Worm (Caenorhabditis elegans) whole organism, young adult: ENCODE results near the gene F20D12.12.
"Not testable (repeated sequence)": the region's sequence is repeated elsewhere in the genome, so short reads cannot be mapped to it uniquely, and the experiment has no call there.

Source experiments
- B0336.3 ChIP-seq: fragments of 200-800 bp; sonication (Bioruptor generic); IDR thresholded peaks from 2 replicates; pipeline ENCODE4 v1.3.6; 2022; ENCODE audit warnings: missing genetic modification characterization, missing compliant biosample characterization
- C06A6.2 ChIP-seq: fragments of 200-800 bp; sonication (Bioruptor generic); conservative IDR thresholded peaks from 2 replicates; pipeline ENCODE4 v1.3.6; 2022; ENCODE audit warnings: missing genetic modification characterization, missing compliant biosample characterization
- C17E4.6 ChIP-seq: fragments of 200-800 bp; sonication (Bioruptor generic); IDR thresholded peaks from 2 replicates; pipeline ENCODE4 v1.3.6; 2022; ENCODE audit warnings: missing genetic modification reagents, missing genetic modification characterization, missing compliant biosample characterization
- D2030.7 ChIP-seq: fragments of 200-800 bp; sonication (Bioruptor generic); IDR thresholded peaks from 2 replicates; pipeline ENCODE4 v1.3.6; 2022; ENCODE audit warnings: missing genetic modification reagents, missing genetic modification characterization, missing compliant biosample characterization
- F33H1.4 ChIP-seq: fragments of 200-800 bp; sonication (Bioruptor generic); IDR thresholded peaks from 2 replicates; pipeline ENCODE4 v1.3.6; 2022; ENCODE audit warnings: missing genetic modification reagents, missing genetic modification characterization, missing compliant biosample characterization
- F37B4.10 ChIP-seq: fragments of 200-800 bp; sonication (Bioruptor generic); IDR thresholded peaks from 2 replicates; pipeline ENCODE4 v1.3.6; 2022; ENCODE audit warnings: missing genetic modification characterization, missing compliant biosample characterization
- F49E8.2 ChIP-seq: sonication (generic microtip); optimal IDR thresholded peaks from 3 replicates; lab custom pipeline; 2017; ENCODE audit warnings: missing genetic modification characterization, mild to moderate bottlenecking, missing compliant biosample characterization, antibody characterized with exemption, moderate library complexity; ENCODE audit not compliant: insufficient read depth
- K11D2.4 ChIP-seq: fragments of 200-800 bp; sonication (Bioruptor generic); IDR thresholded peaks from 2 replicates; pipeline ENCODE4 v1.3.6; 2022; ENCODE audit warnings: missing genetic modification reagents, missing genetic modification characterization, missing compliant biosample characterization
- K12H6.12 ChIP-seq: fragments of 200-800 bp; sonication (Bioruptor generic); optimal IDR thresholded peaks from 2 replicates; lab custom pipeline; 2018; ENCODE audit warnings: mild to moderate bottlenecking, missing genetic modification characterization, missing compliant biosample characterization
- Y53F4B.3 ChIP-seq: fragments of 200-800 bp; sonication (Bioruptor generic); IDR thresholded peaks from 2 replicates; pipeline ENCODE4 v1.3.6; 2022; ENCODE audit warnings: missing genetic modification reagents, missing genetic modification characterization, missing compliant biosample characterization
- Y53G8AR.9 ChIP-seq: fragments of 200-800 bp; sonication (Bioruptor generic); conservative IDR thresholded peaks from 2 replicates; pipeline ENCODE4 v1.3.6; 2022; ENCODE audit warnings: missing genetic modification reagents, missing genetic modification characterization, missing compliant biosample characterization
- Y67H2A.10 ChIP-seq: fragments of 200-800 bp; sonication (Bioruptor generic); conservative IDR thresholded peaks from 2 replicates; pipeline ENCODE4 v1.3.6; 2022; ENCODE audit warnings: missing genetic modification reagents, missing genetic modification characterization, missing compliant biosample characterization
- Y95B8A.8 ChIP-seq: fragments of 200-800 bp; sonication (Bioruptor generic); IDR thresholded peaks from 2 replicates; pipeline ENCODE4 v1.3.6; 2022; ENCODE audit warnings: missing genetic modification reagents, missing genetic modification characterization, missing compliant biosample characterization
- ZK185.1 ChIP-seq: sonication (generic microtip); optimal IDR thresholded peaks from 2 replicates; lab custom pipeline; 2016; ENCODE audit warnings: mild to moderate bottlenecking, missing genetic modification characterization, missing compliant biosample characterization; ENCODE audit not compliant: poor library complexity, severe bottlenecking
- aptf-2 ChIP-seq: fragments of 200-800 bp; sonication (Bioruptor generic); conservative IDR thresholded peaks from 2 replicates; pipeline ENCODE4 v1.3.6; 2022; ENCODE audit warnings: missing genetic modification reagents, missing genetic modification characterization, missing compliant biosample characterization
- athp-1 ChIP-seq: sonication (generic microtip); optimal IDR thresholded peaks from 2 replicates; lab custom pipeline; 2017; ENCODE audit warnings: mild to moderate bottlenecking, missing genetic modification characterization, missing compliant biosample characterization
- attf-5 ChIP-seq: fragments of 200-800 bp; sonication (Bioruptor generic); optimal IDR thresholded peaks from 2 replicates; lab custom pipeline; 2018; ENCODE audit warnings: mild to moderate bottlenecking, missing genetic modification characterization, missing compliant biosample characterization
- attf-6 ChIP-seq: fragments of 200-800 bp; sonication (Bioruptor generic); IDR thresholded peaks from 2 replicates; pipeline ENCODE4 v1.3.6; 2022; ENCODE audit warnings: missing genetic modification reagents, missing genetic modification characterization, missing compliant biosample characterization
- ceh-100 ChIP-seq: fragments of 200-800 bp; sonication (Bioruptor generic); IDR thresholded peaks from 2 replicates; pipeline ENCODE4 v1.3.6; 2022; ENCODE audit warnings: missing genetic modification reagents, missing genetic modification characterization, missing compliant biosample characterization
- ceh-27 ChIP-seq: fragments of 200-800 bp; sonication (Bioruptor generic); optimal IDR thresholded peaks from 2 replicates; lab custom pipeline; 2018; ENCODE audit warnings: mild to moderate bottlenecking, missing genetic modification characterization, moderate library complexity, missing compliant biosample characterization
- ceh-40 ChIP-seq: fragments of 200-800 bp; sonication (Bioruptor generic); IDR thresholded peaks from 2 replicates; pipeline ENCODE4 v1.3.6; 2022; ENCODE audit warnings: missing genetic modification characterization, missing compliant biosample characterization
- dpl-1 ChIP-seq: fragments of 150-350 bp; optimal IDR thresholded peaks from 2 replicates; lab custom pipeline; 2014; ENCODE audit warnings: missing biosample characterization, missing genetic modification reagents, missing genetic modification characterization
- egl-44 ChIP-seq: fragments of 200-800 bp; sonication (Bioruptor generic); IDR thresholded peaks from 2 replicates; pipeline ENCODE4 v1.3.6; 2022; ENCODE audit warnings: missing genetic modification reagents, missing genetic modification characterization, missing compliant biosample characterization
- hmg-1.2 ChIP-seq: fragments of 200-800 bp; sonication (Bioruptor generic); IDR thresholded peaks from 2 replicates; pipeline ENCODE4 v1.3.6; 2022; ENCODE audit warnings: missing genetic modification reagents, missing genetic modification characterization, missing compliant biosample characterization
- hmg-20 ChIP-seq: fragments of 200-800 bp; sonication (Bioruptor generic); IDR thresholded peaks from 2 replicates; pipeline ENCODE4 v1.3.6; 2022; ENCODE audit warnings: missing genetic modification reagents, missing genetic modification characterization, missing compliant biosample characterization
- hsf-1 ChIP-seq: fragments of 200-800 bp; sonication (Bioruptor generic); IDR thresholded peaks from 2 replicates; pipeline ENCODE4 v1.3.6; 2022; ENCODE audit warnings: missing genetic modification reagents, missing genetic modification characterization, missing compliant biosample characterization
- let-526 ChIP-seq: fragments of 200-800 bp; sonication (Bioruptor generic); IDR thresholded peaks from 2 replicates; pipeline ENCODE4 v1.3.6; 2022; ENCODE audit warnings: missing genetic modification reagents, missing genetic modification characterization, missing compliant biosample characterization
- let-607 ChIP-seq, 2 experiments: fragments of 200-800 bp in 1 of 2; sonication (Bioruptor generic) in 1 of 2; sonication (generic microtip) in 1 of 2; optimal IDR thresholded peaks; 2 replicates each; lab custom pipeline; 2016 to 2018; ENCODE audit warnings: mild to moderate bottlenecking in 2 of 2, missing compliant biosample characterization in 2 of 2, missing genetic modification characterization in 2 of 2, moderate library complexity in 2 of 2, missing genotype in 1 of 2
- lin-26 ChIP-seq: fragments of 200-800 bp; sonication (Bioruptor generic); IDR thresholded peaks from 2 replicates; pipeline ENCODE4 v1.3.6; 2022; ENCODE audit warnings: missing genetic modification reagents, missing genetic modification characterization, missing compliant biosample characterization
- lin-35 ChIP-seq, 3 experiments: fragments of 150-350 bp in 2 of 3; sonication (generic microtip) in 1 of 3; optimal IDR thresholded peaks; 2 replicates each; lab custom pipeline; 2014 to 2018; ENCODE audit warnings: missing biosample characterization in 3 of 3, missing genetic modification characterization in 3 of 3, missing genetic modification reagents in 3 of 3
- lir-1 ChIP-seq: fragments of 200-800 bp; sonication (Bioruptor generic); conservative IDR thresholded peaks from 2 replicates; pipeline ENCODE4 v1.3.6; 2022; ENCODE audit warnings: missing genetic modification reagents, missing genetic modification characterization, missing compliant biosample characterization
- madf-3 ChIP-seq: fragments of 200-800 bp; sonication (Bioruptor generic); IDR thresholded peaks from 2 replicates; pipeline ENCODE4 v1.3.6; 2022; ENCODE audit warnings: missing genetic modification reagents, missing genetic modification characterization, missing compliant biosample characterization
- madf-6 ChIP-seq: fragments of 200-800 bp; sonication (Bioruptor generic); IDR thresholded peaks from 2 replicates; pipeline ENCODE4 v1.3.6; 2022; ENCODE audit warnings: missing genetic modification reagents, missing genetic modification characterization, missing compliant biosample characterization
- nhr-80 ChIP-seq: sonication (generic microtip); optimal IDR thresholded peaks from 2 replicates; lab custom pipeline; 2016; ENCODE audit warnings: missing genetic modification characterization, missing compliant biosample characterization
- pbrm-1 ChIP-seq: fragments of 200-800 bp; sonication (Bioruptor generic); IDR thresholded peaks from 2 replicates; pipeline ENCODE4 v1.3.6; 2022; ENCODE audit warnings: missing genetic modification reagents, missing genetic modification characterization, missing compliant biosample characterization
- rcor-1 ChIP-seq: fragments of 200-800 bp; sonication (Bioruptor generic); IDR thresholded peaks from 2 replicates; pipeline ENCODE4 v1.3.6; 2022; ENCODE audit warnings: missing genetic modification reagents, missing genetic modification characterization, missing compliant biosample characterization
- rpc-1 ChIP-seq, 2 experiments: fragments of 150-350 bp in 1 of 2; sonication (generic microtip) in 1 of 2; optimal IDR thresholded peaks; 2 replicates each; lab custom pipeline; 2014 to 2018; ENCODE audit warnings: missing biosample characterization in 1 of 2, missing genetic modification characterization in 1 of 2, missing genetic modification reagents in 1 of 2, missing genotype in 1 of 2
- snpc-3.4 ChIP-seq: sonication (generic microtip); optimal IDR thresholded peaks from 2 replicates; lab custom pipeline; 2017; ENCODE audit warnings: missing genetic modification characterization, mild to moderate bottlenecking, missing compliant biosample characterization, antibody characterized with exemption, moderate library complexity, missing genotype, missing genetic modification reagents
- snpc-4 ChIP-seq, 5 experiments: fragments of 150-350 bp in 1 of 5; sonication (generic microtip) in 4 of 5; optimal IDR thresholded peaks; 2 replicates each; lab custom pipeline; 2014 to 2018; ENCODE audit warnings: missing genetic modification characterization in 5 of 5, missing biosample characterization in 3 of 5, antibody characterized with exemption in 2 of 5, mild to moderate bottlenecking in 2 of 5, missing compliant biosample characterization in 2 of 5, missing genotype in 2 of 5, moderate library complexity in 2 of 5, missing genetic modification reagents in 1 of 5
- unc-130 ChIP-seq: sonication (generic microtip); optimal IDR thresholded peaks from 2 replicates; lab custom pipeline; 2016; ENCODE audit warnings: missing genetic modification reagents, missing genetic modification characterization, missing compliant biosample characterization
- ztf-18 ChIP-seq: sonication (generic microtip); optimal IDR thresholded peaks from 2 replicates; lab custom pipeline; 2016; ENCODE audit warnings: missing genotype, mild to moderate bottlenecking, missing genetic modification characterization, missing compliant biosample characterization
- ztf-25 ChIP-seq: fragments of 200-800 bp; sonication (Bioruptor generic); IDR thresholded peaks from 2 replicates; pipeline ENCODE4 v1.3.6; 2022; ENCODE audit warnings: missing genetic modification reagents, missing genetic modification characterization, missing compliant biosample characterization
- ztf-26 ChIP-seq: sonication (generic microtip); optimal IDR thresholded peaks from 2 replicates; lab custom pipeline; 2017; ENCODE audit warnings: missing genetic modification characterization, missing compliant biosample characterization
- ztf-28 ChIP-seq: fragments of 200-800 bp; sonication (Bioruptor generic); IDR thresholded peaks from 2 replicates; pipeline ENCODE4 v1.3.6; 2022; ENCODE audit warnings: missing genetic modification reagents, missing genetic modification characterization, missing compliant biosample characterization
- ztf-6 ChIP-seq: fragments of 200-800 bp; sonication (Bioruptor generic); IDR thresholded peaks from 2 replicates; pipeline ENCODE4 v1.3.6; 2022; ENCODE audit warnings: missing genetic modification reagents, missing genetic modification characterization, missing compliant biosample characterization

The F20D12.12 gene

ce11 chrIV:7946899-7947499 lies at the start of gene F20D12.12:
F20D12.12 (plus strand) TSS chrIV:7947440.
- TF ChIP-seq K12H6.12 (peak; percentile 49), dpl-1 (GFP tag; lab: Kevin White, UChicago) (peak; percentile 67), C06A6.2 (peak; percentile 88), B0336.3 (peak; percentile 60), madf-3 (GFP tag; lab: Robert Waterston, UW) (peak; percentile 90), ZK185.1 (tag; lab: Kevin White, UChicago) (peak; percentile 51), lir-1 (peak; percentile 72), ztf-26 (tag; lab: Kevin White, UChicago) (peak; percentile 23), F49E8.2 (peak; percentile 73), Y53F4B.3 (GFP tag; lab: Robert Waterston, UW) (peak; percentile 53; the same call in 1 of the 2 replicates), C17E4.6 (peak; percentile 76), rpc-1 (optimal IDR thresholded peaks at IDR 0.05; lab: Kevin White, UChicago) (peak; percentile 14), rcor-1 (peak; percentile 96), ztf-18 (tag; lab: Kevin White, UChicago) (peak; percentile 38), snpc-3.4 (tag; lab: Kevin White, UChicago) (peak; percentile 64), pbrm-1 (GFP tag; lab: Robert Waterston, UW) (peak; percentile 93), attf-5 (GFP tag; lab: Kevin White, UChicago) (peak; percentile 94), ceh-40 (GFP tag; lab: Robert Waterston, UW) (0 out of 2 replicates have a peak, but pooled peaks have one; percentile 40), attf-6 (GFP tag; lab: Robert Waterston, UW) (peak; percentile 75), nhr-80 (tag; lab: Kevin White, UChicago) (peak; percentile 48), unc-130 (GFP tag; lab: Kevin White, UChicago) (peak; percentile 55), ztf-28 (GFP tag; lab: Robert Waterston, UW) (peak; percentile 98), egl-44 (GFP tag; lab: Robert Waterston, UW) (peak; percentile 47; the same call in 1 of the 2 replicates), Y67H2A.10 (GFP tag; lab: Robert Waterston, UW) (peak; percentile 86), hsf-1 (peak; percentile 88), ceh-100 (peak; percentile 99), ztf-25 (GFP tag; lab: Robert Waterston, UW) (peak; percentile 92), hmg-20 (GFP tag; lab: Robert Waterston, UW) (peak; percentile 27; the same call in 1 of the 2 replicates), let-526 (GFP tag; lab: Robert Waterston, UW) (peak; percentile 71; the same call in 1 of the 2 replicates), athp-1 (tag; lab: Kevin White, UChicago) (peak; percentile 65), D2030.7 (GFP tag; lab: Robert Waterston, UW) (peak; percentile 99), Y95B8A.8 (GFP tag; lab: Robert Waterston, UW) (peak; percentile 97), K11D2.4 (GFP tag; lab: Robert Waterston, UW) (peak; percentile 91), F37B4.10 (GFP tag; lab: Robert Waterston, UW) (0 out of 2 replicates have a peak, but pooled peaks have one; percentile 6), hmg-1.2 (GFP tag; lab: Robert Waterston, UW) (peak; percentile 85), snpc-4 (GFP tag; optimal IDR thresholded peaks at IDR 0.05; lab: Kevin White, UChicago) (peak; percentile 19), snpc-4 (tag; optimal IDR thresholded peaks at IDR 0.05; lab: Kevin White, UChicago) (peak in 3 of 4 experiments; percentile 28 to 57 (median 39)), lin-26 (GFP tag; lab: Robert Waterston, UW) (peak; percentile 84), let-607 (tag; optimal IDR thresholded peaks at IDR 0.05; lab: Kevin White, UChicago) (peak in 1 of 2 experiments; percentile 47), ceh-27 (peak; percentile 83), Y53G8AR.9 (GFP tag; lab: Robert Waterston, UW) (peak; percentile 88), F33H1.4 (GFP tag; lab: Robert Waterston, UW) (peak; percentile 88), lin-35 (GFP tag; optimal IDR thresholded peaks at IDR 0.05; lab: Kevin White, UChicago) (peak in 2 of 3 experiments; percentile 25 to 50), ztf-6 (GFP tag; lab: Robert Waterston, UW) (peak; percentile 75; the same call in 1 of the 2 replicates), madf-6 (GFP tag; lab: Robert Waterston, UW) (peak; percentile 96), aptf-2 (GFP tag; lab: Robert Waterston, UW) (peak; percentile 97)
- TF ChIP-seq rpc-1 (tag; optimal IDR thresholded peaks at IDR 0.05; lab: Kevin White, UChicago) = not testable (repeated sequence)
